Worm (Caenorhabditis elegans) whole organism, L3 larva: ENCODE measurements around the gene srw-130.
"Not testable (repeated sequence)": the region's sequence is repeated elsewhere in the genome, so short reads cannot be mapped to it uniquely, and the experiment has no call there.

Experiments
- aly-2 ChIP-seq: fragments of 150-350 bp; optimal IDR thresholded peaks from 2 replicates; lab custom pipeline; 2014; ENCODE audit warnings: missing biosample characterization, missing genetic modification characterization
- ceh-82 ChIP-seq: fragments of 150-350 bp; optimal IDR thresholded peaks from 2 replicates; lab custom pipeline; 2014; ENCODE audit warnings: missing biosample characterization, missing genetic modification characterization
- egl-27 ChIP-seq: sonication (generic microtip); optimal IDR thresholded peaks from 4 replicates; lab custom pipeline; 2017; ENCODE audit warnings: missing biosample characterization, missing genetic modification reagents, missing genetic modification characterization
- egl-5 ChIP-seq: fragments of 150-350 bp; optimal IDR thresholded peaks from 2 replicates; lab custom pipeline; 2017; ENCODE audit warnings: missing biosample characterization, missing genetic modification reagents, missing genetic modification characterization, inconsistent platforms
- elt-1 ChIP-seq: fragments of 150-350 bp; optimal IDR thresholded peaks from 2 replicates; lab custom pipeline; 2014; ENCODE audit warnings: missing biosample characterization, missing genetic modification characterization
- elt-2 ChIP-seq: sonication (generic microtip); optimal IDR thresholded peaks from 2 replicates; lab custom pipeline; 2016; ENCODE audit warnings: missing genetic modification reagents, mild to moderate bottlenecking, missing genetic modification characterization, missing compliant biosample characterization
- elt-3 ChIP-seq, 3 experiments: fragments of 150-350 bp in 1 of 3; sonication (generic microtip) in 2 of 3; optimal IDR thresholded peaks; 2 replicates in 2 of 3; 4 replicates in 1 of 3; lab custom pipeline; 2014 to 2017; ENCODE audit warnings: missing biosample characterization in 3 of 3, missing genetic modification characterization in 3 of 3
- eor-1 ChIP-seq, 2 experiments: fragments of 150-350 bp; optimal IDR thresholded peaks; 2 replicates each; lab custom pipeline; 2014 to 2018; ENCODE audit warnings: missing biosample characterization in 2 of 2, missing genetic modification characterization in 2 of 2
- fkh-2 ChIP-seq: fragments of 150-350 bp; optimal IDR thresholded peaks from 2 replicates; lab custom pipeline; 2014; ENCODE audit warnings: missing biosample characterization, missing genetic modification reagents, missing genetic modification characterization
- fos-1 ChIP-seq: fragments of 150-350 bp; optimal IDR thresholded peaks from 2 replicates; lab custom pipeline; 2014; ENCODE audit warnings: missing biosample characterization, missing genetic modification characterization
- jun-1 ChIP-seq: fragments of 150-350 bp; optimal IDR thresholded peaks from 2 replicates; lab custom pipeline; 2014; ENCODE audit warnings: missing biosample characterization, missing genetic modification reagents, missing genetic modification characterization
- lin-15B ChIP-seq: fragments of 150-350 bp; optimal IDR thresholded peaks from 2 replicates; lab custom pipeline; 2014; ENCODE audit warnings: missing biosample characterization, missing genetic modification characterization
- lin-39 ChIP-seq: fragments of 150-350 bp; optimal IDR thresholded peaks from 2 replicates; lab custom pipeline; 2018; ENCODE audit warnings: missing biosample characterization, missing genetic modification reagents, missing genetic modification characterization
- mdl-1 ChIP-seq: fragments of 150-350 bp; optimal IDR thresholded peaks from 2 replicates; lab custom pipeline; 2014; ENCODE audit warnings: missing biosample characterization, missing genetic modification characterization
- mml-1 ChIP-seq: fragments of 150-350 bp; sonication (generic microtip); optimal IDR thresholded peaks from 3 replicates; lab custom pipeline; 2014; ENCODE audit warnings: missing biosample characterization, missing genetic modification characterization
- nfya-1 ChIP-seq: sonication (generic microtip); optimal IDR thresholded peaks from 2 replicates; lab custom pipeline; 2017; ENCODE audit warnings: missing genetic modification characterization, mild to moderate bottlenecking, missing compliant biosample characterization, antibody characterized with exemption, moderate library complexity; ENCODE audit not compliant: insufficient read depth
- nhr-11 ChIP-seq: fragments of 150-350 bp; optimal IDR thresholded peaks from 2 replicates; lab custom pipeline; 2014; ENCODE audit warnings: missing biosample characterization, missing genetic modification characterization
- nhr-23 ChIP-seq: fragments of 150-350 bp; optimal IDR thresholded peaks from 2 replicates; lab custom pipeline; 2014; ENCODE audit warnings: missing biosample characterization, missing genetic modification reagents, missing genetic modification characterization
- nhr-237 ChIP-seq: fragments of 150-350 bp; optimal IDR thresholded peaks from 2 replicates; lab custom pipeline; 2014; ENCODE audit warnings: missing biosample characterization, missing genetic modification characterization
- nhr-25 ChIP-seq: sonication (generic microtip); optimal IDR thresholded peaks from 2 replicates; lab custom pipeline; 2017; ENCODE audit warnings: missing biosample characterization, missing genetic modification characterization
- nhr-28 ChIP-seq: fragments of 150-350 bp; optimal IDR thresholded peaks from 2 replicates; lab custom pipeline; 2014; ENCODE audit warnings: missing biosample characterization, missing genetic modification characterization
- nhr-43 ChIP-seq: sonication (generic microtip); optimal IDR thresholded peaks from 2 replicates; lab custom pipeline; 2016; ENCODE audit warnings: mild to moderate bottlenecking, missing genetic modification characterization, missing compliant biosample characterization; ENCODE audit not compliant: poor library complexity, severe bottlenecking
- nhr-67 ChIP-seq: fragments of 150-350 bp; optimal IDR thresholded peaks from 2 replicates; lab custom pipeline; 2014; ENCODE audit warnings: missing biosample characterization, missing genetic modification characterization
- nhr-76 ChIP-seq: fragments of 150-350 bp; sonication (generic microtip); optimal IDR thresholded peaks from 5 replicates; lab custom pipeline; 2014; ENCODE audit warnings: missing biosample characterization, missing genetic modification characterization
- pha-4 ChIP-seq: fragments of 150-350 bp; optimal IDR thresholded peaks from 2 replicates; lab custom pipeline; 2014; ENCODE audit warnings: missing biosample characterization, missing genetic modification reagents, missing genetic modification characterization
- pqm-1 ChIP-seq: fragments of 150-350 bp; optimal IDR thresholded peaks from 2 replicates; lab custom pipeline; 2017; ENCODE audit warnings: missing biosample characterization, missing genetic modification characterization, inconsistent platforms
- sea-2 ChIP-seq: fragments of 150-350 bp; sonication (generic microtip); optimal IDR thresholded peaks from 4 replicates; lab custom pipeline; 2014; ENCODE audit warnings: missing biosample characterization, missing genetic modification reagents, missing genetic modification characterization
- skn-1 ChIP-seq: fragments of 150-350 bp; optimal IDR thresholded peaks from 2 replicates; lab custom pipeline; 2014; ENCODE audit warnings: missing biosample characterization, missing genetic modification characterization
- snpc-4 ChIP-seq: fragments of 150-350 bp; optimal IDR thresholded peaks from 2 replicates; lab custom pipeline; 2014; ENCODE audit warnings: missing biosample characterization, missing genetic modification characterization
- tbx-2 ChIP-seq: sonication (generic microtip); optimal IDR thresholded peaks from 2 replicates; lab custom pipeline; 2016; ENCODE audit warnings: mild to moderate bottlenecking, missing genetic modification characterization, missing compliant biosample characterization
- unc-39 ChIP-seq: sonication (generic microtip); optimal IDR thresholded peaks from 4 replicates; lab custom pipeline; 2017; ENCODE audit warnings: missing biosample characterization, missing genetic modification characterization
- zag-1 ChIP-seq: fragments of 150-350 bp; optimal IDR thresholded peaks from 2 replicates; lab custom pipeline; 2014; ENCODE audit warnings: missing biosample characterization, missing genetic modification characterization
- ztf-11 ChIP-seq: fragments of 150-350 bp; optimal IDR thresholded peaks from 2 replicates; lab custom pipeline; 2014; ENCODE audit warnings: missing biosample characterization, missing genetic modification characterization

Gene srw-130

ce11 chrV:3512381-3512780 lies 36.3 kb downstream of the srw-130 start, which contains the start of gene str-226:
str-226 (plus strand) TSS chrV:3512681.
- TF ChIP-seq pqm-1 = no peak
- TF ChIP-seq unc-39 (tag; lab: Kevin White, UChicago) = no peak
- no peak for TF ChIP-seq pha-4 (tag; lab: Kevin White, UChicago)
- no peak for TF ChIP-seq sea-2

- TF ChIP-seq lin-15B (no peak), sea-2 (no peak), mml-1 (no peak), nhr-43 (tag; lab: Kevin White, UChicago) (no peak), nhr-67 (tag; lab: Kevin White, UChicago) (no peak), nfya-1 (tag; lab: Kevin White, UChicago) (no peak), nhr-237 (tag; lab: Kevin White, UChicago) (no peak), zag-1 (tag; lab: Kevin White, UChicago) (no peak), nhr-25 (no peak), unc-39 (tag; lab: Kevin White, UChicago) (no peak), nhr-76 (tag; lab: Kevin White, UChicago) (no peak), nhr-28 (tag; lab: Kevin White, UChicago) (no peak), aly-2 (tag; lab: Kevin White, UChicago) (no peak), elt-1 (tag; lab: Kevin White, UChicago) (no peak), lin-39 (tag; lab: Kevin White, UChicago) (no peak), fos-1 (tag; lab: Kevin White, UChicago) (no peak), tbx-2 (no peak), pqm-1 (no peak), ztf-11 (tag; lab: Kevin White, UChicago) (no peak), skn-1 (tag; lab: Kevin White, UChicago) (no peak)
Measured at ce11 chrV:3509878-3510277, 38.8 kb downstream of the srw-130 start, which contains the start of gene str-228. str-228 (plus strand) TSS chrV:3510178.

- TF ChIP-seq pha-4 (tag; lab: Kevin White, UChicago) (no peak), lin-15B (no peak), mdl-1 (tag; lab: Kevin White, UChicago) (no peak), ceh-82 (tag; lab: Kevin White, UChicago) (no peak), nhr-23 (tag; lab: Kevin White, UChicago) (no peak), nhr-76 (tag; lab: Kevin White, UChicago) (no peak), snpc-4 (tag; lab: Kevin White, UChicago) (no peak), egl-27 (tag; lab: Kevin White, UChicago) (no peak), nhr-11 (tag; lab: Kevin White, UChicago) (no peak), nfya-1 (tag; lab: Kevin White, UChicago) (no peak), nhr-67 (tag; lab: Kevin White, UChicago) (no peak), zag-1 (tag; lab: Kevin White, UChicago) (no peak)
- TF ChIP-seq, all 47 proteins: peak for 0
Measured at ce11 chrV:3507691-3508090, 41.0 kb downstream of the srw-130 start, which contains the start of gene str-225. str-225 (plus strand) TSS chrV:3507822.

- not testable (repeated sequence) for TF ChIP-seq eor-1 (tag; optimal IDR thresholded peaks at IDR 0.05; lab: Kevin White, UChicago); fkh-2; nhr-67 (tag; lab: Kevin White, UChicago)
Measured at ce11 chrV:3506252-3506651, 42.4 kb downstream of the srw-130 start, which contains the start of gene ugt-64. ugt-64 (minus strand) TSS chrV:3506352.

- TF ChIP-seq nhr-23 (tag; lab: Kevin White, UChicago) (peak; percentile 23), pqm-1 (peak; percentile 97), egl-5 (tag; lab: Kevin White, UChicago) (no peak), pha-4 (tag; lab: Kevin White, UChicago) (no peak), elt-2 (tag; lab: Kevin White, UChicago) (peak; percentile 98), jun-1 (tag; lab: Kevin White, UChicago) (peak; percentile 55), elt-3 (tag; optimal IDR thresholded peaks at IDR 0.05; lab: Kevin White, UChicago) (peak in 1 of 3 experiments; percentile 47)
Measured at ce11 chrV:3505745-3506144, 43.0 kb downstream of the srw-130 start.
